Fruit fly (Drosophila melanogaster): ENCODE results near the gene Hcs.

The Hcs gene

DNA sequence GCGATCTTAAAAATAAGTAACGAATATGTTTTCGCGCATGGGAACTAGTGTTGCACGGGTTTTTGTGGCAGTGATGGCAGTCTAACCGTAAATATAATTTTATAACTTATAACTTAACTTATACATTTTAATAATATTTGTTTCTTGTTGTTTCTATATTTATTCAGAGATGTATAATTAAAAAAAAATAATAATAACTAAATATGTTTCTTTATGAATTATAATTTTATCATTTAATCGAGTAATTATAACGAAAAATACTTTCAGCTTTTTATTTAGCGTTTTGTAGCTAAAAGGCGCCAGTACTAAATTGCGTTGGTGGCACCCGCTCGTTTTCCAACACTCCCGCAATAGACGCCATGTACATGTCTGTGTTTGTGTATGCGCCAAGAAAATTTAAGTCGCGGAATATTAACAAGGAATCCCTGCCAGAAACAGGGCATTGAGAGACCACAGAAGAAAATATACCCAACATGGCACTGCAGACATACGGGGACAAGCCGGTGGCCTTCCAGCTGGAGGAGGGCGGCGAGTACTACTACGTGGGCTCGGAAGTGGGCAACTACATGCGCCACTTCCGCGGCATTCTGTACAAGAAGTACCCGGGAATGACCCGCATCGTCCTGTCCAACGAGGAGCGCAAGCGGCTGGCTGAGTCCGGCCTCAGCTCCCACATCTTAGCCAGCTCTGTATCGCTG, 4.0 kb upstream of the Hcs start, which contains the start of the genes mRpL44 and Snr1 (continued):
- TF ChIP-seq BtbVII (GFP tag; optimal IDR thresholded peaks at IDR 0.05): peak; percentile 26
- TF ChIP-seq CG12391 (tag; optimal IDR thresholded peaks at IDR 0.05): peak; percentile 72
- TF ChIP-seq CG6254 (GFP tag; optimal IDR thresholded peaks at IDR 0.05): no peak
- no peak for TF ChIP-seq sc (optimal IDR thresholded peaks at IDR 0.05)
- TF ChIP-seq sc (GFP tag; optimal IDR thresholded peaks at IDR 0.05): no peak
- peak; percentile 67 for TF ChIP-seq cg (GFP tag; optimal IDR thresholded peaks at IDR 0.05)
- peak; percentile 40 for TF ChIP-seq Abd-B (GFP tag; optimal IDR thresholded peaks at IDR 0.05)
- TF ChIP-seq CG7839 (tag; optimal IDR thresholded peaks at IDR 0.05): peak; percentile 69
- TF ChIP-seq H2.0 (GFP tag; IDR thresholded peaks at IDR 0.05): no peak
- no peak for TF ChIP-seq CG8089 (GFP tag; optimal IDR thresholded peaks at IDR 0.05)
- no peak for TF ChIP-seq CG8944 (GFP tag; optimal IDR thresholded peaks at IDR 0.05)
- peak; percentile 50; the same call in 1 of the 3 replicates for TF ChIP-seq Dbx (GFP tag; IDR thresholded peaks at IDR 0.05)
- TF ChIP-seq ewg (GFP tag; optimal IDR thresholded peaks at IDR 0.05): peak; percentile 83
- 0 out of 3 replicates have a peak, but pooled peaks have one; percentile 48 for TF ChIP-seq Opbp (GFP tag; IDR thresholded peaks at IDR 0.05; ENCODE audit: partially characterized antibody)
- TF ChIP-seq bsh (GFP tag; optimal IDR thresholded peaks at IDR 0.05): peak; percentile 5 to 16
- no peak for TF ChIP-seq Hr39 (optimal IDR thresholded peaks at IDR 0.05)
- TF ChIP-seq nerfin-1 (tag; optimal IDR thresholded peaks at IDR 0.05): peak; percentile 70
- no peak for TF ChIP-seq PHDP (tag; optimal IDR thresholded peaks at IDR 0.05)
- TF ChIP-seq trem (tag; optimal IDR thresholded peaks at IDR 0.05): peak; percentile 63
- TF ChIP-seq emc (GFP tag; optimal IDR thresholded peaks at IDR 0.05): no peak
- TF ChIP-seq oc (tag; optimal IDR thresholded peaks at IDR 0.05): no peak
- no peak for TF ChIP-seq Lpt (GFP tag; optimal IDR thresholded peaks at IDR 0.05)
- TF ChIP-seq Sry-β (GFP tag; optimal IDR thresholded peaks at IDR 0.05): peak; percentile 100
- TF ChIP-seq CG10267 (tag; optimal IDR thresholded peaks at IDR 0.05): peak; percentile 99
- no peak for TF ChIP-seq HmgD (GFP tag; optimal IDR thresholded peaks at IDR 0.05)
- TF ChIP-seq sob (GFP tag; IDR thresholded peaks at IDR 0.05): peak; percentile 46; the same call in 1 of the 2 replicates
- no peak for TF ChIP-seq mirr (GFP tag; optimal IDR thresholded peaks at IDR 0.05)
- TF ChIP-seq grn (GFP tag; optimal IDR thresholded peaks at IDR 0.05): no peak
- TF ChIP-seq jing (GFP tag; optimal IDR thresholded peaks at IDR 0.05): no peak
- TF ChIP-seq fd3F (GFP tag; optimal IDR thresholded peaks at IDR 0.05): peak; percentile 27
- no peak for TF ChIP-seq Stat92E (GFP tag; optimal IDR thresholded peaks at IDR 0.05)
- TF ChIP-seq abd-A (tag; optimal IDR thresholded peaks at IDR 0.05): no peak
- TF ChIP-seq p53 (GFP tag; optimal IDR thresholded peaks at IDR 0.05): no peak
- no peak for TF ChIP-seq hkb (optimal IDR thresholded peaks at IDR 0.05)
- TF ChIP-seq hkb (GFP tag; IDR thresholded peaks at IDR 0.05): no peak
- no peak for TF ChIP-seq gfzf (GFP tag; optimal IDR thresholded peaks at IDR 0.05)
- TF ChIP-seq CG12219 (GFP tag; optimal IDR thresholded peaks at IDR 0.05): no peak
- no peak for TF ChIP-seq ems (GFP tag; optimal IDR thresholded peaks at IDR 0.05)
- no peak for TF ChIP-seq CG6791 (GFP tag; IDR thresholded peaks at IDR 0.05; ENCODE audit: partially characterized antibody)
- TF ChIP-seq CG4282 (GFP tag; optimal IDR thresholded peaks at IDR 0.05): no peak
- TF ChIP-seq CG11456 (GFP tag; IDR thresholded peaks at IDR 0.05): no peak
- TF ChIP-seq CG17912 (GFP tag; optimal IDR thresholded peaks at IDR 0.05): no peak
- no peak for TF ChIP-seq dimm (GFP tag; IDR thresholded peaks at IDR 0.05)
- no peak for TF ChIP-seq maf-S (GFP tag; optimal IDR thresholded peaks at IDR 0.05)
- TF ChIP-seq ind (GFP tag; optimal IDR thresholded peaks at IDR 0.05): peak; percentile 25
- no peak for TF ChIP-seq CG7987 (GFP tag; optimal IDR thresholded peaks at IDR 0.05)
- TF ChIP-seq al (GFP tag; IDR thresholded peaks at IDR 0.05): no peak
- TF ChIP-seq CG10209 (GFP tag; optimal IDR thresholded peaks at IDR 0.05): peak; percentile 43
- TF ChIP-seq CoRest (tag; optimal IDR thresholded peaks at IDR 0.05): peak; percentile 76
- TF ChIP-seq CG1529 (GFP tag; optimal IDR thresholded peaks at IDR 0.05): no peak

Measured in whole organism, embryonic.